Fruit fly (Drosophila melanogaster): ENCODE data around the gene Gal.

The Gal gene

DNA sequence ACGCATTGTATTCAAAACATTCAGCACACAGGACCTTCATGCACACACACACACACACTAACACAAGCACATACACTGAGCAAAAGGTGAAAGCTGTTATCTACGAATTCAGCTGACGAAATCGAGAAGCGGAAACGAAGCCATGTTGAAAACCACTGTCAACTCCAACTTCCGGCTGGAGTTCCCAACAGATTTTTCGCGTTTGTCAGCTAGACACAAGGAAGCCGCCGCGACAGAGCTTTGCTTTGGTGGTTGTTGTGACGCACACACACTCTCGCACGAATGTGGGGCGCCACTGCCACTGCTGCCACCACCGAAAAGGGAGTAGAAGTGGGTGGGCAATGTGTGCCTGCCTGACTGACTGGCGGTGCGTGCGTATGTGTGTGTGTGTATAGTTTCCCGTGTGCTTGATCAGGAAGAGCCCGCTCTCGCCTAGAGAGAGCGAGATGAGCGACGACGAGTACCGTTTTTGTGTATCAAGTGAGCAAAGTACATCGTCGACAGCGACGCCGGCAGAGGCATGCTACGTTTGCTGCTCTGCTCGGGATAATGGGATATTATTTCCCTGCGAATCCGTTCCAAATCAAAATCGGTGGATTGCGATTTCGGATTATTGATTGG is 8.9 kb downstream of the Gal start:
- no peak for TF ChIP-seq Gsc (GFP tag; IDR thresholded peaks at IDR 0.05)
- peak; percentile 43 for TF ChIP-seq bcd (GFP tag; optimal IDR thresholded peaks at IDR 0.05)
- TF ChIP-seq CG10267 (tag; optimal IDR thresholded peaks at IDR 0.05): peak; percentile 39
- TF ChIP-seq Rfx (GFP tag; IDR thresholded peaks at IDR 0.05): peak; percentile 28; the same call in 1 of the 2 replicates
- peak; percentile 3 for TF ChIP-seq CG13624 (GFP tag; optimal IDR thresholded peaks at IDR 0.05)
- no peak for TF ChIP-seq Hsf (GFP tag; optimal IDR thresholded peaks at IDR 0.05)
- TF ChIP-seq ERR (GFP tag; optimal IDR thresholded peaks at IDR 0.05): no peak
- peak; percentile 46 for TF ChIP-seq pb (GFP tag; optimal IDR thresholded peaks at IDR 0.05)
- peak; percentile 87 for TF ChIP-seq caup (GFP tag; optimal IDR thresholded peaks at IDR 0.05; ENCODE audit: severe bottlenecking)
- TF ChIP-seq CG17328 (GFP tag; IDR thresholded peaks at IDR 0.05): peak; percentile 26; the same call in 1 of the 2 replicates
- TF ChIP-seq row (GFP tag; IDR thresholded peaks at IDR 0.05): no peak
- no peak for TF ChIP-seq sna (GFP tag; IDR thresholded peaks at IDR 0.05; ENCODE audit: partially characterized antibody)
- peak in 1 of 2 experiments; percentile 51 for TF ChIP-seq Eip74EF (GFP tag; optimal IDR thresholded peaks at IDR 0.05)
- no peak for TF ChIP-seq CG13123 (GFP tag; optimal IDR thresholded peaks at IDR 0.05)
- TF ChIP-seq hbn (GFP tag; IDR thresholded peaks at IDR 0.05; ENCODE audit: partially characterized antibody): no peak
- no peak for TF ChIP-seq CG7963 (GFP tag; IDR thresholded peaks at IDR 0.05; ENCODE audit: partially characterized antibody)
- peak; percentile 83 for TF ChIP-seq CG13296 (GFP tag; optimal IDR thresholded peaks at IDR 0.05)
- peak; percentile 37; the same call in 1 of the 3 replicates for TF ChIP-seq otp (GFP tag; IDR thresholded peaks at IDR 0.05)
- TF ChIP-seq Bteb2 (GFP tag; optimal IDR thresholded peaks at IDR 0.05): no peak
- peak; percentile 79 for TF ChIP-seq BtbVII (GFP tag; optimal IDR thresholded peaks at IDR 0.05)
- peak; percentile 1 for TF ChIP-seq shn (GFP tag; optimal IDR thresholded peaks at IDR 0.05)
- TF ChIP-seq CkIIα-i1 (GFP tag; IDR thresholded peaks at IDR 0.05): no peak
- TF ChIP-seq CG18619 (GFP tag; optimal IDR thresholded peaks at IDR 0.05): peak; percentile 57
- TF ChIP-seq nmo (GFP tag; optimal IDR thresholded peaks at IDR 0.05): peak; percentile 19
- TF ChIP-seq HLH3B (GFP tag; IDR thresholded peaks at IDR 0.05): no peak; the same call in 1 of the 2 replicates
- TF ChIP-seq lmd (GFP tag; IDR thresholded peaks at IDR 0.05): no peak
- TF ChIP-seq aop (GFP tag; IDR thresholded peaks at IDR 0.05): 0 out of 2 replicates have a peak, but pooled peaks have one; percentile 3
- TF ChIP-seq fd3F (GFP tag; optimal IDR thresholded peaks at IDR 0.05): no peak
- TF ChIP-seq vvl (GFP tag; IDR thresholded peaks at IDR 0.05): peak; percentile 59
- no peak for TF ChIP-seq CG11696 (GFP tag; IDR thresholded peaks at IDR 0.05)
- TF ChIP-seq Gug (GFP tag; IDR thresholded peaks at IDR 0.05): no peak
- peak; percentile 13 for TF ChIP-seq fd102C (GFP tag; optimal IDR thresholded peaks at IDR 0.05)
- TF ChIP-seq amos (GFP tag; IDR thresholded peaks at IDR 0.05; ENCODE audit: partially characterized antibody): no peak
- peak; percentile 15; the same call in 1 of the 2 replicates for TF ChIP-seq E2f2 (GFP tag; IDR thresholded peaks at IDR 0.05)
- peak; percentile 46 for TF ChIP-seq CG6254 (GFP tag; optimal IDR thresholded peaks at IDR 0.05)
- TF ChIP-seq Meics (GFP tag; optimal IDR thresholded peaks at IDR 0.05): peak; percentile 63
- no peak for TF ChIP-seq gro (GFP tag; optimal IDR thresholded peaks at IDR 0.05)
- TF ChIP-seq CG8478 (optimal IDR thresholded peaks at IDR 0.05): no peak
- TF ChIP-seq jumu (GFP tag; optimal IDR thresholded peaks at IDR 0.05): no peak
- peak; percentile 66 for TF ChIP-seq CG15601 (tag; optimal IDR thresholded peaks at IDR 0.05)
- peak; percentile 88 for TF ChIP-seq lab (GFP tag; optimal IDR thresholded peaks at IDR 0.05)
- TF ChIP-seq odd (GFP tag; optimal IDR thresholded peaks at IDR 0.05): peak; percentile 84
- no peak for TF ChIP-seq CG17802 (tag; optimal IDR thresholded peaks at IDR 0.05)
- TF ChIP-seq sens (GFP tag): peak; percentile 81
- peak in 1 of 2 experiments; percentile 32 for TF ChIP-seq crp (GFP tag; optimal IDR thresholded peaks at IDR 0.05)
- no peak for TF ChIP-seq CG17186 (GFP tag; optimal IDR thresholded peaks at IDR 0.05)
- TF ChIP-seq CG31365 (tag; optimal IDR thresholded peaks at IDR 0.05): peak; percentile 74
- TF ChIP-seq CG11398 (GFP tag; optimal IDR thresholded peaks at IDR 0.05): no peak
- TF ChIP-seq fru (optimal IDR thresholded peaks at IDR 0.05): no peak
- no peak for TF ChIP-seq salm (tag; optimal IDR thresholded peaks at IDR 0.05)

Data from whole organism, embryonic.